Fruit fly (Drosophila melanogaster) whole organism, embryonic: ENCODE results near the gene Pex16.
A peak's percentile ranks its signal among the peaks of the same experiment; 100 is the strongest.

Experiments
- Aef1 ChIP-seq: fragments of 200-800 bp; sonication (Bioruptor generic); IDR thresholded peaks from 3 replicates; pipeline ENCODE4 v1.3.6; 2022; ENCODE audit warnings: missing biosample characterization, missing genetic modification characterization
- Bdp1 ChIP-seq: fragments of 200-800 bp; sonication (Bioruptor generic); optimal IDR thresholded peaks from 3 replicates; lab custom pipeline; 2016; ENCODE audit warnings: missing biosample characterization, missing genetic modification characterization
- CG10267 ChIP-seq: fragments of 200-800 bp; sonication (Bioruptor generic); optimal IDR thresholded peaks from 2 replicates; lab custom pipeline; 2018; ENCODE audit warnings: missing biosample characterization, mild to moderate bottlenecking, missing genetic modification characterization, moderate library complexity
- CG10462 ChIP-seq: fragments of 200-800 bp; sonication (Bioruptor generic); optimal IDR thresholded peaks from 2 replicates; lab custom pipeline; 2016; ENCODE audit warnings: missing biosample characterization, missing genetic modification characterization
- CG10979 ChIP-seq: fragments of 200-800 bp; sonication (Bioruptor generic); optimal IDR thresholded peaks from 2 replicates; lab custom pipeline; 2018; ENCODE audit warnings: missing biosample characterization, mild to moderate bottlenecking, missing genetic modification characterization, moderate library complexity
- CG13624 ChIP-seq: fragments of 200-800 bp; sonication (Bioruptor generic); optimal IDR thresholded peaks from 2 replicates; lab custom pipeline; 2016; ENCODE audit warnings: missing biosample characterization, missing genetic modification characterization
- CG15696 ChIP-seq: fragments of 200-800 bp; sonication (Bioruptor generic); optimal IDR thresholded peaks from 2 replicates; lab custom pipeline; 2019; ENCODE audit warnings: missing biosample characterization, mild to moderate bottlenecking, missing genetic modification characterization, moderate library complexity
- CG17385 ChIP-seq: fragments of 200-800 bp; sonication (Bioruptor generic); optimal IDR thresholded peaks from 3 replicates; lab custom pipeline; 2018; ENCODE audit warnings: missing biosample characterization, mild to moderate bottlenecking, missing genetic modification characterization
- CG17612 ChIP-seq: fragments of 200-800 bp; sonication (Bioruptor generic); IDR thresholded peaks from 2 replicates; pipeline ENCODE4 v1.3.6; 2022; ENCODE audit warnings: missing biosample characterization, missing genetic modification characterization
- CG17912 ChIP-seq: fragments of 200-800 bp; sonication (Bioruptor generic); optimal IDR thresholded peaks from 2 replicates; lab custom pipeline; 2018; ENCODE audit warnings: missing biosample characterization, mild to moderate bottlenecking, missing genetic modification characterization
- CG18011 ChIP-seq: fragments of 200-800 bp; sonication (Bioruptor generic); optimal IDR thresholded peaks from 2 replicates; lab custom pipeline; 2017; ENCODE audit warnings: missing biosample characterization, missing genetic modification characterization, mild to moderate bottlenecking, moderate library complexity, missing genotype
- CG1832 ChIP-seq: fragments of 200-800 bp; sonication (Bioruptor generic); optimal IDR thresholded peaks from 2 replicates; lab custom pipeline; 2017; ENCODE audit warnings: missing biosample characterization, mild to moderate bottlenecking, missing genetic modification characterization, inconsistent platforms
- CG3726 ChIP-seq: fragments of 200-800 bp; sonication (Bioruptor generic); IDR thresholded peaks from 3 replicates; pipeline ENCODE4, ENCODE4 v1.3.6; 2022; ENCODE audit warnings: missing biosample characterization, missing genetic modification characterization
- CG4707 ChIP-seq: fragments of 200-800 bp; sonication (Bioruptor generic); optimal IDR thresholded peaks from 2 replicates; lab custom pipeline; 2018; ENCODE audit warnings: missing biosample characterization, mild to moderate bottlenecking, missing genetic modification characterization, moderate library complexity
- CG5245 ChIP-seq: fragments of 200-800 bp; sonication (Bioruptor generic); optimal IDR thresholded peaks from 3 replicates; lab custom pipeline; 2016; ENCODE audit warnings: missing biosample characterization, missing genetic modification characterization
- CG6813 ChIP-seq: fragments of 200-800 bp; sonication (Bioruptor generic); optimal IDR thresholded peaks from 2 replicates; lab custom pipeline; 2017; ENCODE audit warnings: missing biosample characterization, missing genetic modification characterization, mild to moderate bottlenecking, moderate library complexity, missing genetic modification reagents
- CG6854 ChIP-seq: fragments of 200-800 bp; sonication (Bioruptor generic); optimal IDR thresholded peaks from 3 replicates; lab custom pipeline; 2017; ENCODE audit warnings: missing biosample characterization, mild to moderate bottlenecking, missing genetic modification characterization
- CG7372 ChIP-seq: fragments of 200-800 bp; sonication (Bioruptor generic); IDR thresholded peaks from 2 replicates; pipeline ENCODE4 v1.3.6; 2022; ENCODE audit warnings: missing biosample characterization, missing genetic modification characterization
- CG9817 ChIP-seq: fragments of 200-800 bp; sonication (Bioruptor generic); optimal IDR thresholded peaks from 2 replicates; lab custom pipeline; 2018; ENCODE audit warnings: missing biosample characterization, mild to moderate bottlenecking, missing genetic modification characterization, moderate library complexity
- Dek ChIP-seq: fragments of 200-800 bp; sonication (Bioruptor generic); optimal IDR thresholded peaks from 3 replicates; lab custom pipeline; 2019; ENCODE audit warnings: missing biosample characterization, mild to moderate bottlenecking, missing genetic modification characterization, moderate library complexity
- Dfd ChIP-seq, 2 experiments: fragments of >200 bp; optimal IDR thresholded peaks; 2 replicates each; lab custom pipeline; 2017; ENCODE audit warnings: missing biosample characterization in 2 of 2, missing genetic modification characterization in 2 of 2
- Dip3 ChIP-seq: fragments of 200-800 bp; sonication (Bioruptor generic); optimal IDR thresholded peaks from 3 replicates; lab custom pipeline; 2016; ENCODE audit warnings: missing biosample characterization, missing genetic modification characterization
- Dp ChIP-seq: fragments of 200-800 bp; sonication (Bioruptor generic); optimal IDR thresholded peaks from 2 replicates; lab custom pipeline; 2018; ENCODE audit warnings: missing biosample characterization, mild to moderate bottlenecking, missing genetic modification characterization, moderate library complexity
- Fer1 ChIP-seq: fragments of 200-800 bp; sonication (Bioruptor generic); optimal IDR thresholded peaks from 2 replicates; lab custom pipeline; 2017; ENCODE audit warnings: missing biosample characterization, mild to moderate bottlenecking, missing genetic modification characterization
- Gsc ChIP-seq: fragments of 200-800 bp; sonication (Bioruptor generic); IDR thresholded peaks from 2 replicates; pipeline ENCODE4 v1.3.6; 2022; ENCODE audit warnings: missing biosample characterization, missing genetic modification characterization
- Lpt ChIP-seq: fragments of >200 bp; optimal IDR thresholded peaks from 2 replicates; lab custom pipeline; 2018; ENCODE audit warnings: missing biosample characterization, missing genetic modification characterization
- Max ChIP-seq: fragments of 200-800 bp; sonication (Bioruptor generic); optimal IDR thresholded peaks from 2 replicates; lab custom pipeline; 2016; ENCODE audit warnings: missing biosample characterization, mild to moderate bottlenecking, missing genetic modification characterization
- Rfx ChIP-seq: fragments of 200-800 bp; sonication (Bioruptor generic); IDR thresholded peaks from 2 replicates; pipeline ENCODE4 v1.3.6; 2022; ENCODE audit warnings: missing biosample characterization, missing genetic modification characterization
- Scr ChIP-seq: fragments of 200-800 bp; sonication (Bioruptor generic); IDR thresholded peaks from 2 replicates; pipeline ENCODE4 v1.3.6; 2022; ENCODE audit warnings: missing biosample characterization, missing genetic modification characterization; ENCODE audit not compliant: partially characterized antibody
- Sin3A ChIP-seq: fragments of >200 bp; optimal IDR thresholded peaks from 2 replicates; lab custom pipeline; 2018
- bsh ChIP-seq, 2 experiments: fragments of 200-800 bp; sonication (Bioruptor generic); optimal IDR thresholded peaks; 2 replicates each; lab custom pipeline; 2017 to 2018; ENCODE audit warnings: mild to moderate bottlenecking in 2 of 2, missing biosample characterization in 2 of 2, missing genetic modification characterization in 2 of 2, moderate library complexity in 1 of 2
- chinmo ChIP-seq: fragments of 200-800 bp; sonication (Bioruptor generic); IDR thresholded peaks from 4 replicates; pipeline ENCODE4 v1.3.6; 2022; ENCODE audit warnings: missing biosample characterization, missing genetic modification characterization; ENCODE audit not compliant: partially characterized antibody
- chm ChIP-seq: fragments of 200-800 bp; sonication (Bioruptor generic); IDR thresholded peaks from 2 replicates; pipeline ENCODE4 v1.3.6; 2022; ENCODE audit warnings: missing biosample characterization, missing genetic modification characterization
- gcm ChIP-seq: fragments of 200-800 bp; sonication (Bioruptor generic); optimal IDR thresholded peaks from 2 replicates; lab custom pipeline; 2019; ENCODE audit warnings: missing biosample characterization, mild to moderate bottlenecking, missing genetic modification characterization, moderate library complexity
- gcm2 ChIP-seq: fragments of 200-800 bp; sonication (Bioruptor generic); optimal IDR thresholded peaks from 2 replicates; lab custom pipeline; 2016; ENCODE audit warnings: missing biosample characterization, missing genetic modification characterization
- hb ChIP-seq: fragments of 200-800 bp; sonication (Bioruptor generic); IDR thresholded peaks from 3 replicates; pipeline ENCODE4 v1.3.6; 2022; ENCODE audit warnings: missing biosample characterization, missing genetic modification characterization; ENCODE audit not compliant: partially characterized antibody
- lab ChIP-seq: fragments of 200-800 bp; sonication (Bioruptor generic); optimal IDR thresholded peaks from 3 replicates; lab custom pipeline; 2017; ENCODE audit warnings: missing biosample characterization, missing genetic modification characterization, mild to moderate bottlenecking, moderate library complexity, missing genetic modification reagents
- nau ChIP-seq: fragments of 200-800 bp; sonication (Bioruptor generic); optimal IDR thresholded peaks from 3 replicates; lab custom pipeline; 2017; ENCODE audit warnings: missing biosample characterization, mild to moderate bottlenecking, missing genetic modification characterization, missing genetic modification reagents
- odd ChIP-seq: fragments of 200-800 bp; sonication (Bioruptor generic); optimal IDR thresholded peaks from 2 replicates; lab custom pipeline; 2017; ENCODE audit warnings: missing biosample characterization, mild to moderate bottlenecking, missing genetic modification characterization
- peb ChIP-seq: fragments of 200-800 bp; sonication (Bioruptor generic); IDR thresholded peaks from 2 replicates; pipeline ENCODE4 v1.3.6; 2022; ENCODE audit warnings: missing biosample characterization, missing genetic modification characterization
- phol ChIP-seq: fragments of 200-800 bp; sonication (Bioruptor generic); optimal IDR thresholded peaks from 3 replicates; lab custom pipeline; 2018; ENCODE audit warnings: missing biosample characterization, mild to moderate bottlenecking, missing genetic modification characterization, moderate library complexity
- row ChIP-seq: fragments of 200-800 bp; sonication (Bioruptor generic); IDR thresholded peaks from 3 replicates; pipeline ENCODE4 v1.3.6; 2022; ENCODE audit warnings: missing biosample characterization, missing genetic modification characterization
- seq ChIP-seq: fragments of 200-800 bp; sonication (Bioruptor generic); IDR thresholded peaks from 2 replicates; pipeline ENCODE4 v1.3.6; 2022; ENCODE audit warnings: missing biosample characterization, missing genetic modification characterization
- shn ChIP-seq: fragments of 200-800 bp; sonication (Bioruptor generic); optimal IDR thresholded peaks from 3 replicates; lab custom pipeline; 2016; ENCODE audit warnings: missing biosample characterization, missing genetic modification characterization
- sim ChIP-seq: fragments of 200-800 bp; sonication (Bioruptor generic); IDR thresholded peaks from 2 replicates; pipeline ENCODE4 v1.3.6; 2022; ENCODE audit warnings: missing biosample characterization, missing genetic modification characterization
- sisA ChIP-seq: fragments of 200-800 bp; sonication (Bioruptor generic); IDR thresholded peaks from 2 replicates; pipeline ENCODE4 v1.3.6; 2022; ENCODE audit warnings: missing biosample characterization, missing genetic modification characterization
- sna ChIP-seq: fragments of 200-800 bp; sonication (Bioruptor generic); IDR thresholded peaks from 2 replicates; pipeline ENCODE4 v1.3.6; 2022; ENCODE audit warnings: missing biosample characterization, missing genetic modification characterization; ENCODE audit not compliant: partially characterized antibody
- stwl ChIP-seq: fragments of 200-800 bp; sonication (Bioruptor generic); optimal IDR thresholded peaks from 3 replicates; lab custom pipeline; 2018; ENCODE audit warnings: missing biosample characterization, mild to moderate bottlenecking, missing genetic modification characterization, moderate library complexity
- trem ChIP-seq: fragments of 200-800 bp; optimal IDR thresholded peaks from 3 replicates; lab custom pipeline; 2019; ENCODE audit warnings: missing biosample characterization, mild to moderate bottlenecking, missing genetic modification characterization, moderate library complexity
- trh ChIP-seq: fragments of 200-800 bp; sonication (Bioruptor generic); optimal IDR thresholded peaks from 2 replicates; lab custom pipeline; 2016; ENCODE audit warnings: missing biosample characterization, missing genetic modification characterization
- tx ChIP-seq: fragments of 200-800 bp; sonication (Bioruptor generic); optimal IDR thresholded peaks from 2 replicates; lab custom pipeline; 2016; ENCODE audit warnings: missing biosample characterization, missing genetic modification characterization
- zfh1 ChIP-seq: fragments of 200-800 bp; sonication (Bioruptor generic); IDR thresholded peaks from 3 replicates; pipeline ENCODE4 v1.3.6; 2022; ENCODE audit warnings: missing biosample characterization, missing genetic modification characterization

Gene Pex16

DNA sequence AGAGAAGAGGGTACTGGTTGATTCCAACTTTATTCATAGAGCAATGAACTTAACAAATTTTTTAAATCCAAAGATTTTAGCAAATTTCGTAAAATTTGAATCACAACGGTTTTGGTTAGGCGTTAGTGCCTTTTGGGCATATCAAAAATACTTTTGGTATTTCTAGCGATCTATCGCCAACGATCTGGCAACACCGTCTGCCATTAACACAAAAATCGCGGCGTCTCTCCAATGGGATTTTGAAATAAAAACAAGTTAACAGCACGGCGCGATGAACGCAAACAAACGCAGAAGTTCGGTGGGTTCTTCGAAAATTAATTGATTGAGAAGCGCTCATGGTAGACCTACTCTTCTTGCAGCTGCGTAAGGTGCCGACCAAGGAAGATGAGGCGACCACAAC lies 22.1 kb upstream of the Pex16 start, which contains the start of gene Spc105R (continued):
- TF ChIP-seq trh (GFP tag; lab: Kevin White, UChicago) (no peak), Sin3A (lab: Kevin White, UChicago) (peak; percentile 47), Scr (peak; percentile 39), CG3726 (GFP tag; lab: Robert Waterston, UW) (no peak), Dp (GFP tag; lab: Kevin White, UChicago) (peak; percentile 86), CG9817 (tag; lab: Kevin White, UChicago) (no peak), peb (GFP tag; lab: Robert Waterston, UW) (no peak), chm (GFP tag; lab: Robert Waterston, UW) (no peak), Max (GFP tag; lab: Kevin White, UChicago) (no peak), zfh1 (no peak), Dip3 (GFP tag; lab: Kevin White, UChicago) (no peak), CG18011 (GFP tag; lab: Kevin White, UChicago) (no peak), gcm (GFP tag; lab: Kevin White, UChicago) (no peak), seq (GFP tag; lab: Robert Waterston, UW) (no peak), Aef1 (GFP tag; lab: Robert Waterston, UW) (no peak), odd (GFP tag; lab: Kevin White, UChicago) (no peak), CG17912 (GFP tag; lab: Kevin White, UChicago) (no peak), CG7372 (GFP tag; lab: Robert Waterston, UW) (no peak), CG17385 (GFP tag; lab: Kevin White, UChicago) (no peak), Dfd (GFP tag; optimal IDR thresholded peaks at IDR 0.05; lab: Kevin White, UChicago) (no peak), stwl (tag; lab: Kevin White, UChicago) (peak; percentile 47), Dek (no peak), CG6813 (no peak), CG4707 (no peak), nau (GFP tag; lab: Kevin White, UChicago) (no peak), CG15696 (no peak), hb (GFP tag; lab: Robert Waterston, UW) (no peak), lab (GFP tag; lab: Kevin White, UChicago) (no peak), CG10267 (tag; lab: Kevin White, UChicago) (peak; percentile 37), Bdp1 (GFP tag; lab: Kevin White, UChicago) (no peak), sna (GFP tag; lab: Robert Waterston, UW) (no peak), CG6854 (GFP tag; lab: Kevin White, UChicago) (no peak), tx (no peak), CG13624 (GFP tag; lab: Kevin White, UChicago) (no peak), Rfx (GFP tag; lab: Robert Waterston, UW) (no peak), Fer1 (GFP tag; lab: Kevin White, UChicago) (no peak), CG10979 (no peak), bsh (GFP tag; optimal IDR thresholded peaks at IDR 0.05; lab: Kevin White, UChicago) (no peak), CG17612 (GFP tag; lab: Robert Waterston, UW) (no peak), chinmo (0 out of 4 replicates have a peak, but pooled peaks have one; percentile 35), row (GFP tag; lab: Robert Waterston, UW) (no peak; the same call in 2 of the 3 replicates), CG5245 (GFP tag; lab: Kevin White, UChicago) (no peak), sisA (no peak), sim (no peak), phol (tag; lab: Kevin White, UChicago) (peak; percentile 72), CG10462 (GFP tag; lab: Kevin White, UChicago) (no peak), Lpt (GFP tag; lab: Kevin White, UChicago) (no peak), Gsc (GFP tag; lab: Robert Waterston, UW) (no peak), CG1832 (no peak), gcm2 (no peak), trem (tag; lab: Kevin White, UChicago) (peak; percentile 76), shn (GFP tag; lab: Kevin White, UChicago) (no peak)
